Worm (Caenorhabditis elegans): Measurements from ENCODE around the gene col-33.

ce11 chrIV:4264649-4265048 is 1.6 kb downstream of the col-33 start:
- TF ChIP-seq elt-2 (tag; optimal IDR thresholded peaks at IDR 0.05) = no peak
- TF ChIP-seq egl-27 (tag; optimal IDR thresholded peaks at IDR 0.05) = no peak
- no peak for TF ChIP-seq ama-1 (optimal IDR thresholded peaks at IDR 0.05)
- TF ChIP-seq ceh-82 (tag; optimal IDR thresholded peaks at IDR 0.05) = no peak
- TF ChIP-seq fkh-10 (GFP tag; optimal IDR thresholded peaks at IDR 0.05) = no peak
- no peak for TF ChIP-seq dpl-1 (GFP tag; optimal IDR thresholded peaks at IDR 0.05)
- no peak for TF ChIP-seq nhr-76 (tag; optimal IDR thresholded peaks at IDR 0.05)
- no peak for TF ChIP-seq unc-130 (tag; optimal IDR thresholded peaks at IDR 0.05)
- no peak for TF ChIP-seq xbp-1 (tag; optimal IDR thresholded peaks at IDR 0.05)
- no peak for TF ChIP-seq efl-1 (optimal IDR thresholded peaks at IDR 0.05)
- no peak for TF ChIP-seq efl-1 (GFP tag; optimal IDR thresholded peaks at IDR 0.05 in 1 of 2)
- TF ChIP-seq isw-1 (GFP tag; IDR thresholded peaks at IDR 0.05) = no peak
- no peak for TF ChIP-seq lin-14 (GFP tag; optimal IDR thresholded peaks at IDR 0.05)
- TF ChIP-seq pag-3 (tag; optimal IDR thresholded peaks at IDR 0.05; ENCODE audit: borderline replicate concordance, insufficient read depth) = no peak

All from whole organism, L1 larva.